Fruit fly (Drosophila melanogaster) whole organism, adult: Measurements from ENCODE around the gene CG17801.

Source experiments
- CG11617 ChIP-seq: fragments of 200-800 bp; sonication (Bioruptor generic); optimal IDR thresholded peaks from 2 replicates; lab custom pipeline; 2017; ENCODE audit warnings: mild to moderate bottlenecking, missing biosample characterization, missing genetic modification reagents, missing genetic modification characterization
- CG12768 ChIP-seq: fragments of 200-800 bp; sonication (Bioruptor generic); optimal IDR thresholded peaks from 2 replicates; lab custom pipeline; 2017; ENCODE audit warnings: missing biosample characterization, missing genetic modification characterization, mild to moderate bottlenecking, moderate library complexity, missing genetic modification reagents
- CG14711 ChIP-seq: fragments of 200-800 bp; sonication (Bioruptor generic); optimal IDR thresholded peaks from 2 replicates; lab custom pipeline; 2018; ENCODE audit warnings: missing biosample characterization, mild to moderate bottlenecking, missing genetic modification characterization, moderate library complexity
- CG1620 ChIP-seq: fragments of 200-800 bp; sonication (Bioruptor generic); optimal IDR thresholded peaks from 2 replicates; lab custom pipeline; 2016; ENCODE audit warnings: missing biosample characterization, missing genetic modification characterization
- CG33017 ChIP-seq: fragments of 200-800 bp; sonication (Bioruptor generic); optimal IDR thresholded peaks from 2 replicates; lab custom pipeline; 2018; ENCODE audit warnings: missing biosample characterization, mild to moderate bottlenecking, missing genetic modification characterization, moderate library complexity
- CG5204 ChIP-seq: fragments of 200-800 bp; sonication (Bioruptor generic); optimal IDR thresholded peaks from 2 replicates; lab custom pipeline; 2016; ENCODE audit warnings: missing biosample characterization, missing genetic modification characterization
- CG7045 ChIP-seq: fragments of 200-800 bp; sonication (Bioruptor generic); optimal IDR thresholded peaks from 2 replicates; lab custom pipeline; 2017; ENCODE audit warnings: missing biosample characterization, mild to moderate bottlenecking, missing genetic modification characterization
- CG7101 ChIP-seq: fragments of 200-800 bp; sonication (Bioruptor generic); optimal IDR thresholded peaks from 2 replicates; lab custom pipeline; 2018; ENCODE audit warnings: missing biosample characterization, mild to moderate bottlenecking, missing genetic modification characterization, moderate library complexity
- Clk ChIP-seq: fragments of 200-800 bp; sonication (Bioruptor generic); optimal IDR thresholded peaks from 2 replicates; lab custom pipeline; 2017; ENCODE audit warnings: missing biosample characterization, missing genetic modification characterization
- Crg-1 ChIP-seq: fragments of 200-800 bp; sonication (Bioruptor generic); optimal IDR thresholded peaks from 2 replicates; lab custom pipeline; 2016; ENCODE audit warnings: missing biosample characterization, missing genetic modification characterization
- Hr96 ChIP-seq: fragments of 200-800 bp; sonication (Bioruptor generic); optimal IDR thresholded peaks from 2 replicates; lab custom pipeline; 2016; ENCODE audit warnings: missing biosample characterization, missing genetic modification characterization
- Mnt ChIP-seq: fragments of 200-800 bp; sonication (Bioruptor generic); optimal IDR thresholded peaks from 2 replicates; lab custom pipeline; 2016; ENCODE audit warnings: missing biosample characterization, mild to moderate bottlenecking, missing genetic modification characterization
- bab1 ChIP-seq: fragments of 200-800 bp; sonication (Bioruptor generic); optimal IDR thresholded peaks from 3 replicates; lab custom pipeline; 2019; ENCODE audit warnings: missing biosample characterization, mild to moderate bottlenecking, missing genetic modification characterization, moderate library complexity
- cic ChIP-seq: fragments of 200-800 bp; sonication (Bioruptor generic); optimal IDR thresholded peaks from 2 replicates; lab custom pipeline; 2017; ENCODE audit warnings: missing biosample characterization, mild to moderate bottlenecking, missing genetic modification characterization, moderate library complexity
- cnc ChIP-seq, 2 experiments: fragments of >200 bp; optimal IDR thresholded peaks; 2 replicates each; lab custom pipeline; 2017
- kay ChIP-seq: fragments of 200-800 bp; sonication (Bioruptor generic); peaks from one replicate; lab custom pipeline; 2016; ENCODE audit warnings: missing biosample characterization, missing genetic modification characterization, borderline replicate concordance
- ovo ChIP-seq: fragments of 200-800 bp; sonication (Bioruptor generic); optimal IDR thresholded peaks from 2 replicates; lab custom pipeline; 2016; ENCODE audit warnings: missing biosample characterization, missing genetic modification characterization
- pad ChIP-seq: fragments of 200-800 bp; sonication (Bioruptor generic); optimal IDR thresholded peaks from 3 replicates; lab custom pipeline; 2017; ENCODE audit warnings: missing biosample characterization, missing genetic modification characterization, mild to moderate bottlenecking, moderate library complexity, missing genetic modification reagents
- tj ChIP-seq: fragments of 200-800 bp; sonication (Bioruptor generic); optimal IDR thresholded peaks from 3 replicates; lab custom pipeline; 2017; ENCODE audit warnings: missing biosample characterization, mild to moderate bottlenecking, missing genetic modification characterization, moderate library complexity
- toe ChIP-seq: fragments of 200-800 bp; sonication (Bioruptor generic); optimal IDR thresholded peaks from 2 replicates; lab custom pipeline; 2016; ENCODE audit warnings: missing biosample characterization, missing genetic modification characterization

Gene CG17801

dm6 chr3R:17818803-17819202 lies 11.9 kb upstream of the CG17801 start:
- TF ChIP-seq CG11617 (GFP tag; lab: Kevin White, UChicago) (no peak), CG7101 (tag; lab: Kevin White, UChicago) (no peak), CG14711 (tag; lab: Kevin White, UChicago) (no peak), pad (GFP tag; lab: Kevin White, UChicago) (no peak), kay (peak; percentile 39), ovo (no peak)

DNA sequence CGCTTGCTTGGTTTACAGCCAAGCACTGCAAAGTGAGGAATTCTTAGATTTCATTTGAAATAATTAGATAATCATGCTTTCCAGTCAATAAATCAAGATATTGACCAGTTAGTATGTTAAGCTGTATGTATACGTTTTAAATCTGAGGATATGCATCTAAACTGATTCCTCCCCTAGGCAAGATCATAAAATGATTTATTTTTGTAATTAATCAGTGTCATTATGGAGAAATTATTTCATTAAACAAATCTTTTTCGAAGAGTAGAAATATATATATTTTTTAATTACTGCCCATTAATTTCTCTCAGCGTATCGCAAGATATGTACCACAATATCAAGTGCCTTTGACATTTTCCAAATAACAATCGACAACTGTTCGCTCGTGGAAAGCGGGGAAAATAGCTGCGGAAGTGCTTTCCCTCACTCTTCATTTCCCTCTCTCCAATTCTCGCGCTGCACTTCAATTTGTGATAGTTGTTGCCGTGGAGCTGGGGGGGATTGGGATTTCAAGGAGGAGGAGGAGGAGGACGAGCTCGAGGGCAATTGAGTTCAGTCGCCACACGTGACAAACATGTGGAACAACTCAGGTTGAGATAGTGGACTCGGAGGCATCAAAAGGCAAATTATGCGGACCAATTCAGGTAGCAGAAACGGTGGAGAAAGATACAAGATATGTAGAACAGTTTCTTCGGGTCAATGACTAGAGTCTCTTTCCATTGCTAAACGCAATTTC lies 7.5 kb upstream of the CG17801 start:
- no peak for TF ChIP-seq CG7101 (tag; lab: Kevin White, UChicago)
- no peak for TF ChIP-seq bab1 (GFP tag; lab: Kevin White, UChicago)
- no peak for TF ChIP-seq CG11617 (GFP tag; lab: Kevin White, UChicago)
- TF ChIP-seq Mnt (GFP tag; lab: Kevin White, UChicago) = no peak
- TF ChIP-seq cic = no peak
- no peak for TF ChIP-seq cnc (optimal IDR thresholded peaks at IDR 0.05; lab: Kevin White, UChicago)

- TF ChIP-seq Hr96 (no peak), kay (no peak), CG33017 (tag; lab: Kevin White, UChicago) (no peak), Crg-1 (no peak), cnc (optimal IDR thresholded peaks at IDR 0.05; lab: Kevin White, UChicago) (no peak), CG7101 (tag; lab: Kevin White, UChicago) (no peak), Mnt (GFP tag; lab: Kevin White, UChicago) (no peak), CG14711 (tag; lab: Kevin White, UChicago) (no peak), CG11617 (GFP tag; lab: Kevin White, UChicago) (no peak), CG7045 (GFP tag; lab: Kevin White, UChicago) (no peak)
Observed at dm6 chr3R:17812477-17812876, 5.6 kb upstream of the CG17801 start.

DNA sequence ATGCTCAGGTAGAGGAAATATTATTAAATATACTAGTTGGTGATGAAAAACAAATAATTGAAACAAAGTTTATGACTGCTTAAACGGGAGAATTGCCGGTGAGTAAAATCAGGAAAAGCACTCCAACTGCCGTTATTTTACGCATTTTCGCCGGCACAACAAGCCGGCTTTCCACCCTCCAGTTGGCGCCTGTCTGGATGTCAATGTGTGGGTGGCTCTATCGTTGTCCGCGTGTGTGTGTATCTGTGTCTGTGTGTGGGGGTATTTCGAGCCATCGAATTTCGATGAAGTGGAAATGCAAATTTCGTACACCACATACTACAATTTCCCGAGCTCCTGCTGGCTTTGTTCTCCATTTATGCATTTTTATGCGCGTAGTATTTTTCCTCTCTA lies 4.8 kb upstream of the CG17801 start:
- TF ChIP-seq CG11617 (GFP tag; lab: Kevin White, UChicago) = no peak
- no peak for TF ChIP-seq Mnt (GFP tag; lab: Kevin White, UChicago)
- TF ChIP-seq tj (GFP tag; lab: Kevin White, UChicago) = no peak
- no peak for TF ChIP-seq Hr96
- TF ChIP-seq cic = no peak
- TF ChIP-seq CG12768 (GFP tag; lab: Kevin White, UChicago) = no peak
- TF ChIP-seq ovo = no peak
- TF ChIP-seq CG7101 (tag; lab: Kevin White, UChicago) = no peak
- no peak for TF ChIP-seq Crg-1
- no peak for TF ChIP-seq kay
- TF ChIP-seq Clk (GFP tag; lab: Kevin White, UChicago) = no peak
- TF ChIP-seq CG7045 (GFP tag; lab: Kevin White, UChicago) = no peak
- no peak for TF ChIP-seq CG5204 (GFP tag; lab: Kevin White, UChicago)
- no peak for TF ChIP-seq pad (GFP tag; lab: Kevin White, UChicago)
- no peak for TF ChIP-seq cnc (optimal IDR thresholded peaks at IDR 0.05; lab: Kevin White, UChicago)
- no peak for TF ChIP-seq CG33017 (tag; lab: Kevin White, UChicago)
- no peak for TF ChIP-seq CG14711 (tag; lab: Kevin White, UChicago)
- TF ChIP-seq CG1620 (GFP tag; lab: Kevin White, UChicago) = no peak

DNA sequence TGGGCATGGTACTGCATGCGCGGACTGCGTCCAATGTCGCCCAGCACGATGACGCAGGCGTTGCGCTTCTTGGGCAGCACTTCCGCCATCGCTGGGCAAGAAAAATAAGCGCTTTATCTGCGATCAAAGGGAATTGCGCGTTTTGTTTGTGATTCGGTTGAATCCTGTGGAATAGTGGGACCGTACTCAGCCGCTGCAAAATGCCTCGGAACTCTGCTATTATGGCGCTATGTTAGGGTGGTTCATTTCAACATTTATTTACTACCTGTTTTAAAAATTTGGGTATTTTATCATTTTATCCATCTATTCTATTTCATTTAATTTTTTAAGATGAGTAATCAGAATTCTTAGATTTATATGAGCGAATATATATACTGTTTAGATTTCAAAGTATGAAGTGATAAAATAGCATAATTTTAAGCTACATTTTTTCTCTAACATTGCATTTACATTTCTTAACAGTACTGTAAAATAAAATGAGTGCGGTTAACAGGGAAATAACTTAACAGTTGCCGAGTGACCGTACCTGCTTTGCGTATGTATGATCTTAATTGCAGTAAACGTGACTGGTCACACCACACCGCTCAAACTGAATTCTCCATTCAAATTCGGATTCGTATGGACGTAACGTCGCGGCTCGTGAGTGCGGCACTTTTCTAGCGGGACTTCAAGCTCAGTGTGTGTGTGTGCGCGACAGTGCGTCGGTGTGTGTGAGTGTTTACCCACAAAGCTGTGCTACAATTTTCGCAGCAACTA lies 4.2 kb upstream of the CG17801 start, which contains the start of the genes Alg1 and tinc:
Alg1 (minus strand) TSS at position 184 of the 756 bp plus-strand sequence.
tinc (plus strand) TSS at position 591 of the 756 bp plus-strand sequence.
- TF ChIP-seq pad (GFP tag; lab: Kevin White, UChicago) (peak; percentile 34), CG7101 (tag; lab: Kevin White, UChicago) (peak; percentile 88), cnc (optimal IDR thresholded peaks at IDR 0.05; lab: Kevin White, UChicago) (no peak), Crg-1 (no peak), CG5204 (GFP tag; lab: Kevin White, UChicago) (no peak), CG14711 (tag; lab: Kevin White, UChicago) (peak; percentile 84), Clk (GFP tag; lab: Kevin White, UChicago) (no peak), kay (no peak), CG11617 (GFP tag; lab: Kevin White, UChicago) (peak; percentile 65), toe (peak; percentile 62), CG7045 (GFP tag; lab: Kevin White, UChicago) (peak; percentile 73), tj (GFP tag; lab: Kevin White, UChicago) (peak; percentile 42), Hr96 (no peak), CG12768 (GFP tag; lab: Kevin White, UChicago) (peak; percentile 80), bab1 (GFP tag; lab: Kevin White, UChicago) (peak; percentile 86), CG33017 (tag; lab: Kevin White, UChicago) (peak; percentile 89), Mnt (GFP tag; lab: Kevin White, UChicago) (peak; percentile 39), ovo (peak; percentile 15), cic (peak; percentile 20), CG1620 (GFP tag; lab: Kevin White, UChicago) (peak; percentile 58)

DNA sequence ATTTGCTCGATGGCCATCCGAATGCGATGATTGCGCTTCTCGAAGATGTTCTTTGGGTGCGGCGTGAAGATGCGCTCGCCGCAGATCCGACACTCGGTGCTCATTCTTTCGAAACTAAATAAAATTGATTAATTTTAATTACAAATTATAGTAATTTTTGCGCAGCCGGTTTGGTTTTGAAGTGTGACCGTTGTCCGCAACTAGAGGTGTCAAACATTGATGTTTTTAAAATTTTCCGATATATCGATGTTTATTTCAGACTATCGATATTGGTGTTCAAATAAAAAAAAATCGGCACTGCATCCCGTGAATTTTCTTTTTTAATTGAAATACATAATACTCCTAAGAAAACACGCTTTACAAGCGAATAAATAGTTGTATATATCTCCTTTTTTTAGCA lies 2.1 kb upstream of the CG17801 start, which contains the start of gene Odj:
Odj (minus strand) TSS at position 209 of the 400 bp plus-strand sequence.
- no peak for TF ChIP-seq CG1620 (GFP tag; lab: Kevin White, UChicago)
- TF ChIP-seq bab1 (GFP tag; lab: Kevin White, UChicago) = peak; percentile 35
- TF ChIP-seq CG33017 (tag; lab: Kevin White, UChicago) = no peak
- TF ChIP-seq toe = peak; percentile 26
- TF ChIP-seq cic = no peak
- no peak for TF ChIP-seq cnc (optimal IDR thresholded peaks at IDR 0.05; lab: Kevin White, UChicago)
- TF ChIP-seq Mnt (GFP tag; lab: Kevin White, UChicago) = peak; percentile 7
- TF ChIP-seq kay = no peak
- no peak for TF ChIP-seq tj (GFP tag; lab: Kevin White, UChicago)
- TF ChIP-seq CG7101 (tag; lab: Kevin White, UChicago) = peak; percentile 10
